Worm (Caenorhabditis elegans) whole organism, young adult: ENCODE measurements around the gene lgc-31.

ENCODE experiments used
- Y56A3A.18 ChIP-seq: fragments of 200-800 bp; sonication (Bioruptor generic); IDR thresholded peaks from 2 replicates; pipeline ENCODE4 v1.3.6; 2022; ENCODE audit warnings: missing genetic modification reagents, missing genetic modification characterization, missing compliant biosample characterization
- lag-1 ChIP-seq: fragments of 200-800 bp; sonication (Bioruptor generic); IDR thresholded peaks from 2 replicates; pipeline ENCODE4 v1.3.6; 2022; ENCODE audit warnings: missing genetic modification reagents, missing genetic modification characterization, missing compliant biosample characterization
- nhr-80 ChIP-seq: sonication (generic microtip); optimal IDR thresholded peaks from 2 replicates; lab custom pipeline; 2016; ENCODE audit warnings: missing genetic modification characterization, missing compliant biosample characterization
- ztf-18 ChIP-seq: sonication (generic microtip); optimal IDR thresholded peaks from 2 replicates; lab custom pipeline; 2016; ENCODE audit warnings: missing genotype, mild to moderate bottlenecking, missing genetic modification characterization, missing compliant biosample characterization

ce11 chrV:15511613-15512216 is 10.1 kb downstream of the lgc-31 start, which contains the start of gene rpl-38:
- TF ChIP-seq ztf-18 = peak; percentile 31
- no peak for TF ChIP-seq Y56A3A.18 (GFP tag; lab: Robert Waterston, UW)
- TF ChIP-seq nhr-80 (tag; lab: Kevin White, UChicago) = no peak
- TF ChIP-seq lag-1 (GFP tag; lab: Robert Waterston, UW) = no peak
